Worm (Caenorhabditis elegans) whole organism, young adult: ENCODE measurements around the gene F21D9.3.

Experiments used
- C17E4.6 ChIP-seq: fragments of 200-800 bp; sonication (Bioruptor generic); IDR thresholded peaks from 2 replicates; pipeline ENCODE4 v1.3.6; 2022; ENCODE audit warnings: missing genetic modification reagents, missing genetic modification characterization, missing compliant biosample characterization
- F33H1.4 ChIP-seq: fragments of 200-800 bp; sonication (Bioruptor generic); IDR thresholded peaks from 2 replicates; pipeline ENCODE4 v1.3.6; 2022; ENCODE audit warnings: missing genetic modification reagents, missing genetic modification characterization, missing compliant biosample characterization
- ama-1 ChIP-seq, 3 experiments: fragments of 150-350 bp in 1 of 3; sonication (generic microtip) in 2 of 3; optimal IDR thresholded peaks; 2 replicates each; lab custom pipeline; 2014 to 2018; ENCODE audit warnings: missing biosample characterization in 2 of 3, missing genetic modification characterization in 2 of 3, missing genetic modification reagents in 2 of 3
- fkh-3 ChIP-seq: sonication (generic microtip); optimal IDR thresholded peaks from 2 replicates; lab custom pipeline; 2016; ENCODE audit warnings: mild to moderate bottlenecking, missing genetic modification characterization, missing compliant biosample characterization
- lin-26 ChIP-seq: fragments of 200-800 bp; sonication (Bioruptor generic); IDR thresholded peaks from 2 replicates; pipeline ENCODE4 v1.3.6; 2022; ENCODE audit warnings: missing genetic modification reagents, missing genetic modification characterization, missing compliant biosample characterization
- lin-40 ChIP-seq: sonication (generic microtip); optimal IDR thresholded peaks from 2 replicates; lab custom pipeline; 2016; ENCODE audit warnings: missing genetic modification characterization, mild to moderate bottlenecking, missing compliant biosample characterization, missing genotype, missing genetic modification reagents
- unc-130 ChIP-seq: sonication (generic microtip); optimal IDR thresholded peaks from 2 replicates; lab custom pipeline; 2016; ENCODE audit warnings: missing genetic modification reagents, missing genetic modification characterization, missing compliant biosample characterization

- TF ChIP-seq ama-1 (optimal IDR thresholded peaks at IDR 0.05; lab: Kevin White, UChicago) = no peak
- TF ChIP-seq ama-1 (GFP tag; optimal IDR thresholded peaks at IDR 0.05; lab: Kevin White, UChicago) = no peak
- no peak for TF ChIP-seq unc-130 (GFP tag; lab: Kevin White, UChicago)
- TF ChIP-seq lin-40 = no peak
- no peak for TF ChIP-seq fkh-3 (tag; lab: Kevin White, UChicago)
- TF ChIP-seq lin-26 = no peak
- TF ChIP-seq C17E4.6 (GFP tag; lab: Robert Waterston, UW) = no peak
- TF ChIP-seq F33H1.4 (GFP tag; lab: Robert Waterston, UW) = no peak
These were observed 20.9 kb upstream of the F21D9.3 start for ce11 chrV:19278488-19278887.
